Fruit fly (Drosophila melanogaster) whole organism, embryonic: ENCODE data around the gene Dyrk3.

Experiments used
- Abd-B ChIP-seq: fragments of 200-800 bp; sonication (Bioruptor generic); optimal IDR thresholded peaks from 2 replicates; lab custom pipeline; 2018; ENCODE audit warnings: missing biosample characterization, mild to moderate bottlenecking, missing genetic modification characterization, moderate library complexity
- CG10209 ChIP-seq: fragments of 200-800 bp; sonication (Bioruptor generic); optimal IDR thresholded peaks from 3 replicates; lab custom pipeline; 2017; ENCODE audit warnings: missing biosample characterization, mild to moderate bottlenecking, missing genetic modification characterization, missing genetic modification reagents
- CG10321 ChIP-seq: fragments of 200-800 bp; sonication (Bioruptor generic); IDR thresholded peaks from 2 replicates; pipeline ENCODE4 v1.3.6; 2022; ENCODE audit warnings: missing biosample characterization, missing genetic modification characterization
- CG11695 ChIP-seq: fragments of 200-800 bp; sonication (Bioruptor generic); IDR thresholded peaks from 3 replicates; pipeline ENCODE4 v1.3.6; 2022; ENCODE audit warnings: missing biosample characterization, missing genetic modification characterization
- CG12155 ChIP-seq: fragments of 200-800 bp; sonication (Bioruptor generic); optimal IDR thresholded peaks from 3 replicates; lab custom pipeline; 2016; ENCODE audit warnings: missing biosample characterization, missing genetic modification characterization
- CG12769 ChIP-seq: fragments of 200-800 bp; sonication (Bioruptor generic); optimal IDR thresholded peaks from 2 replicates; lab custom pipeline; 2019; ENCODE audit warnings: missing biosample characterization, mild to moderate bottlenecking, missing genetic modification characterization, moderate library complexity
- CG13287 ChIP-seq: fragments of 200-800 bp; sonication (Bioruptor generic); IDR thresholded peaks from 2 replicates; pipeline ENCODE4 v1.3.6; 2022; ENCODE audit warnings: missing biosample characterization, missing genetic modification characterization; ENCODE audit not compliant: partially characterized antibody
- CG14965 ChIP-seq: fragments of 200-800 bp; sonication (Bioruptor generic); optimal IDR thresholded peaks from 2 replicates; lab custom pipeline; 2016; ENCODE audit warnings: missing biosample characterization, missing genetic modification characterization, borderline replicate concordance
- CG1602 ChIP-seq: fragments of 200-800 bp; sonication (Bioruptor generic); optimal IDR thresholded peaks from 3 replicates; lab custom pipeline; 2016; ENCODE audit warnings: missing biosample characterization, missing genetic modification characterization
- CG17361 ChIP-seq: fragments of 200-800 bp; sonication (Bioruptor generic); IDR thresholded peaks from 3 replicates; pipeline ENCODE4 v1.3.6; 2022; ENCODE audit warnings: missing biosample characterization, missing genetic modification characterization
- CG3065 ChIP-seq: fragments of 200-800 bp; sonication (Bioruptor generic); optimal IDR thresholded peaks from 2 replicates; lab custom pipeline; 2016; ENCODE audit warnings: missing biosample characterization, missing genetic modification characterization
- CG3847 ChIP-seq: fragments of 200-800 bp; sonication (Bioruptor generic); IDR thresholded peaks from 2 replicates; pipeline ENCODE4 v1.3.6; 2022; ENCODE audit warnings: missing biosample characterization, missing genetic modification characterization
- CG4360 ChIP-seq: fragments of 200-800 bp; sonication (Bioruptor generic); IDR thresholded peaks from 2 replicates; pipeline ENCODE4 v1.3.6; 2022; ENCODE audit warnings: missing biosample characterization, missing genetic modification characterization
- CG4617 ChIP-seq: fragments of 200-800 bp; sonication (Bioruptor generic); optimal IDR thresholded peaks from 3 replicates; lab custom pipeline; 2016; ENCODE audit warnings: missing biosample characterization, missing genetic modification characterization, borderline replicate concordance
- CG6813 ChIP-seq: fragments of 200-800 bp; sonication (Bioruptor generic); optimal IDR thresholded peaks from 2 replicates; lab custom pipeline; 2017; ENCODE audit warnings: missing biosample characterization, missing genetic modification characterization, mild to moderate bottlenecking, moderate library complexity, missing genetic modification reagents
- CG7745 ChIP-seq: fragments of 200-800 bp; sonication (Bioruptor generic); optimal IDR thresholded peaks from 2 replicates; lab custom pipeline; 2018; ENCODE audit warnings: missing biosample characterization, mild to moderate bottlenecking, missing genetic modification characterization, moderate library complexity
- CG8359 ChIP-seq: fragments of 200-800 bp; sonication (Bioruptor generic); optimal IDR thresholded peaks from 2 replicates; lab custom pipeline; 2017; ENCODE audit warnings: missing biosample characterization, mild to moderate bottlenecking, missing genetic modification characterization, borderline replicate concordance
- Camta ChIP-seq: fragments of 200-800 bp; sonication (Bioruptor generic); optimal IDR thresholded peaks from 2 replicates; lab custom pipeline; 2016; ENCODE audit warnings: missing biosample characterization, missing genetic modification characterization
- Eip74EF ChIP-seq, 2 experiments: fragments of 200-800 bp in 1 of 2; fragments of >200 bp in 1 of 2; sonication (Bioruptor generic) in 1 of 2; optimal IDR thresholded peaks; 2 replicates each; lab custom pipeline; 2017 to 2019; ENCODE audit warnings: missing biosample characterization in 2 of 2, missing genetic modification characterization in 2 of 2, mild to moderate bottlenecking in 1 of 2, moderate library complexity in 1 of 2
- Fer1 ChIP-seq: fragments of 200-800 bp; sonication (Bioruptor generic); optimal IDR thresholded peaks from 2 replicates; lab custom pipeline; 2017; ENCODE audit warnings: missing biosample characterization, mild to moderate bottlenecking, missing genetic modification characterization
- Fer2 ChIP-seq: fragments of 200-800 bp; sonication (Bioruptor generic); optimal IDR thresholded peaks from 2 replicates; lab custom pipeline; 2018; ENCODE audit warnings: missing biosample characterization, mild to moderate bottlenecking, missing genetic modification characterization, moderate library complexity
- Fer3 ChIP-seq: fragments of 200-800 bp; sonication (Bioruptor generic); optimal IDR thresholded peaks from 2 replicates; lab custom pipeline; 2018; ENCODE audit warnings: missing biosample characterization, mild to moderate bottlenecking, missing genetic modification characterization, moderate library complexity
- H15 ChIP-seq: fragments of 200-800 bp; sonication (Bioruptor generic); IDR thresholded peaks from 3 replicates; pipeline ENCODE4 v1.3.6; 2022; ENCODE audit warnings: missing biosample characterization, missing genetic modification characterization
- HLH3B ChIP-seq: fragments of 200-800 bp; sonication (Bioruptor generic); IDR thresholded peaks from 2 replicates; pipeline ENCODE4 v1.3.6; 2022; ENCODE audit warnings: missing biosample characterization, missing genetic modification characterization
- Hr39 ChIP-seq: fragments of >200 bp; optimal IDR thresholded peaks from 2 replicates; lab custom pipeline; 2017
- Lim3 ChIP-seq: fragments of 200-800 bp; sonication (Bioruptor generic); IDR thresholded peaks from 2 replicates; pipeline ENCODE4 v1.3.6; 2022; ENCODE audit warnings: missing biosample characterization, missing genetic modification characterization
- Mad ChIP-seq: fragments of 200-800 bp; sonication (Bioruptor generic); optimal IDR thresholded peaks from 2 replicates; lab custom pipeline; 2016; ENCODE audit warnings: missing biosample characterization, missing genetic modification characterization
- Max ChIP-seq: fragments of 200-800 bp; sonication (Bioruptor generic); optimal IDR thresholded peaks from 2 replicates; lab custom pipeline; 2016; ENCODE audit warnings: missing biosample characterization, mild to moderate bottlenecking, missing genetic modification characterization
- Nf-YA ChIP-seq: fragments of 200-800 bp; sonication (Bioruptor generic); IDR thresholded peaks from 2 replicates; pipeline ENCODE4 v1.3.6; 2022; ENCODE audit warnings: missing biosample characterization, missing genetic modification characterization
- Sry-β ChIP-seq: fragments of 200-800 bp; sonication (Bioruptor generic); optimal IDR thresholded peaks from 2 replicates; lab custom pipeline; 2018; ENCODE audit warnings: missing biosample characterization, mild to moderate bottlenecking, missing genetic modification characterization, moderate library complexity
- TFAM ChIP-seq: fragments of 200-800 bp; sonication (Bioruptor generic); optimal IDR thresholded peaks from 2 replicates; lab custom pipeline; 2017; ENCODE audit warnings: missing biosample characterization, missing genetic modification characterization, inconsistent platforms
- Taf1 ChIP-seq: fragments of 200-800 bp; sonication (Bioruptor generic); IDR thresholded peaks from 2 replicates; pipeline ENCODE4 v1.3.6; 2022; ENCODE audit warnings: missing biosample characterization, missing genetic modification characterization
- ab ChIP-seq: fragments of 200-800 bp; sonication (Bioruptor generic); optimal IDR thresholded peaks from 2 replicates; lab custom pipeline; 2016; ENCODE audit warnings: missing biosample characterization, missing genetic modification characterization
- ac ChIP-seq: fragments of 200-800 bp; sonication (Bioruptor generic); optimal IDR thresholded peaks from 3 replicates; lab custom pipeline; 2017; ENCODE audit warnings: missing biosample characterization, mild to moderate bottlenecking, missing genetic modification characterization
- ap ChIP-seq: fragments of 200-800 bp; sonication (Bioruptor generic); IDR thresholded peaks from 2 replicates; pipeline ENCODE4 v1.3.6; 2022; ENCODE audit warnings: missing biosample characterization, missing genetic modification characterization
- ci ChIP-seq: fragments of 200-800 bp; sonication (Bioruptor generic); IDR thresholded peaks from 3 replicates; pipeline ENCODE4 v1.3.6; 2022; ENCODE audit warnings: missing biosample characterization, missing genetic modification characterization
- crc ChIP-seq: fragments of 200-800 bp; sonication (Bioruptor generic); optimal IDR thresholded peaks from 2 replicates; lab custom pipeline; 2016; ENCODE audit warnings: missing biosample characterization, missing genetic modification characterization
- dati ChIP-seq: fragments of 200-800 bp; sonication (Bioruptor generic); IDR thresholded peaks from 2 replicates; pipeline ENCODE4 v1.3.6; 2022; ENCODE audit warnings: missing biosample characterization, missing genetic modification characterization
- emc ChIP-seq: fragments of 200-800 bp; sonication (Bioruptor generic); optimal IDR thresholded peaks from 2 replicates; lab custom pipeline; 2016; ENCODE audit warnings: missing biosample characterization, missing genetic modification characterization
- fd102C ChIP-seq: fragments of 200-800 bp; sonication (Bioruptor generic); optimal IDR thresholded peaks from 2 replicates; lab custom pipeline; 2018; ENCODE audit warnings: missing biosample characterization, mild to moderate bottlenecking, missing genetic modification characterization, moderate library complexity
- gce ChIP-seq: fragments of 200-800 bp; sonication (Bioruptor generic); IDR thresholded peaks from 3 replicates; pipeline ENCODE4 v1.3.6; 2022; ENCODE audit warnings: missing biosample characterization, missing genetic modification characterization
- gro ChIP-seq: fragments of 200-800 bp; sonication (Bioruptor generic); optimal IDR thresholded peaks from 2 replicates; lab custom pipeline; 2016; ENCODE audit warnings: missing biosample characterization, missing genetic modification characterization
- hb ChIP-seq: fragments of 200-800 bp; sonication (Bioruptor generic); IDR thresholded peaks from 3 replicates; pipeline ENCODE4 v1.3.6; 2022; ENCODE audit warnings: missing biosample characterization, missing genetic modification characterization; ENCODE audit not compliant: partially characterized antibody
- hbn ChIP-seq: fragments of 200-800 bp; sonication (Bioruptor generic); IDR thresholded peaks from 2 replicates; pipeline ENCODE4 v1.3.6; 2022; ENCODE audit warnings: missing biosample characterization, missing genetic modification characterization; ENCODE audit not compliant: partially characterized antibody
- knrl ChIP-seq: fragments of 200-800 bp; sonication (Bioruptor generic); IDR thresholded peaks from 3 replicates; pipeline ENCODE4 v1.3.6; 2022; ENCODE audit warnings: missing biosample characterization, missing genetic modification characterization; ENCODE audit not compliant: partially characterized antibody
- lmd ChIP-seq: fragments of 200-800 bp; sonication (Bioruptor generic); IDR thresholded peaks from 2 replicates; pipeline ENCODE4 v1.3.6; 2022; ENCODE audit warnings: missing biosample characterization, missing genetic modification characterization
- onecut ChIP-seq: fragments of 200-800 bp; sonication (Bioruptor generic); IDR thresholded peaks from 2 replicates; pipeline ENCODE4 v1.3.6; 2022; ENCODE audit warnings: missing biosample characterization, missing genetic modification characterization
- p53 ChIP-seq: fragments of 200-800 bp; sonication (Bioruptor generic); optimal IDR thresholded peaks from 2 replicates; lab custom pipeline; 2016; ENCODE audit warnings: missing biosample characterization, missing genetic modification characterization
- sima ChIP-seq: fragments of 200-800 bp; sonication (Bioruptor generic); optimal IDR thresholded peaks from 2 replicates; lab custom pipeline; 2016; ENCODE audit warnings: missing biosample characterization, missing genetic modification characterization
- slp2 ChIP-seq: fragments of 200-800 bp; sonication (Bioruptor generic); optimal IDR thresholded peaks from 2 replicates; lab custom pipeline; 2016; ENCODE audit warnings: missing biosample characterization, missing genetic modification characterization
- trem ChIP-seq: fragments of 200-800 bp; optimal IDR thresholded peaks from 3 replicates; lab custom pipeline; 2019; ENCODE audit warnings: missing biosample characterization, mild to moderate bottlenecking, missing genetic modification characterization, moderate library complexity
- wdn ChIP-seq: fragments of 200-800 bp; sonication (Bioruptor generic); IDR thresholded peaks from 2 replicates; pipeline ENCODE4 v1.3.6; 2022; ENCODE audit warnings: missing biosample characterization, missing genetic modification characterization

Dyrk3 gene

DNA sequence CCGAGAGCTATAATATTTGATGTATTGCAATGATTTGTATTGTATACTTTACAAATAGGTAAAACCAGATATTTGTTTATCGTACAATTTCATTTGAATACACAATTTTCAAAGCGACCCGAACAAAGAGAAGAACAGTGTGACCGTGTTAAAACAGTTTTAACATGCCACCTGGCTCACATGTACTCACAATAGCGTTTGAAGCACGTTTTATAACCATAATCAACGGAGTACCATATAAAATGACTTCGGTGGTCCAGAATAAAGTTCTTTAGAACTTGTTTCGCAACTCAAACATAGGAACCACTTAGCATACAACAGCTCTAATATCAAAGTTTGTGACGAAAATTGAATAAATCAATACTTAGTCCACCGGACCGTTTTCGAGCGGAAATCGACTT lies at the start of gene Dyrk3, which contains the start of gene Cadps (continued):
- TF ChIP-seq Fer3: no peak
- no peak for TF ChIP-seq fd102C (GFP tag; lab: Kevin White, UChicago)
- no peak for TF ChIP-seq knrl (GFP tag; lab: Robert Waterston, UW)
- TF ChIP-seq CG3847 (GFP tag; lab: Robert Waterston, UW): no peak
- TF ChIP-seq Abd-B (GFP tag; lab: Kevin White, UChicago): no peak
- peak; percentile 19 for TF ChIP-seq trem
- no peak for TF ChIP-seq ac
- no peak for TF ChIP-seq TFAM (GFP tag; lab: Kevin White, UChicago)
- no peak for TF ChIP-seq Fer1
- TF ChIP-seq CG1602 (GFP tag; lab: Kevin White, UChicago): no peak
- no peak for TF ChIP-seq gro (GFP tag; lab: Kevin White, UChicago)
- no peak for TF ChIP-seq CG7745 (tag; lab: Kevin White, UChicago)
- no peak for TF ChIP-seq Taf1
- no peak for TF ChIP-seq ci (GFP tag; lab: Robert Waterston, UW)
- TF ChIP-seq Hr39 (lab: Kevin White, UChicago): no peak
- TF ChIP-seq Sry-β (GFP tag; lab: Kevin White, UChicago): no peak
- peak; percentile 22; the same call in 1 of the 2 replicates for TF ChIP-seq onecut (GFP tag; lab: Robert Waterston, UW)
- no peak for TF ChIP-seq HLH3B (GFP tag; lab: Robert Waterston, UW)
- no peak for TF ChIP-seq CG8359 (GFP tag; lab: Kevin White, UChicago)
- TF ChIP-seq crc (GFP tag; lab: Kevin White, UChicago): no peak
- no peak for TF ChIP-seq CG11695 (GFP tag; lab: Robert Waterston, UW)
- no peak for TF ChIP-seq CG12769 (tag; lab: Kevin White, UChicago)
- no peak for TF ChIP-seq slp2
- TF ChIP-seq gce (GFP tag; lab: Robert Waterston, UW): no peak
- no peak for TF ChIP-seq H15 (GFP tag; lab: Robert Waterston, UW)
- TF ChIP-seq CG13287 (GFP tag; lab: Robert Waterston, UW): no peak
- no peak for TF ChIP-seq ab (GFP tag; lab: Kevin White, UChicago)
- no peak for TF ChIP-seq emc
- no peak for TF ChIP-seq CG3065 (GFP tag; lab: Kevin White, UChicago)
- no peak for TF ChIP-seq CG12155
- no peak for TF ChIP-seq dati (GFP tag; lab: Robert Waterston, UW)
- TF ChIP-seq lmd (GFP tag; lab: Robert Waterston, UW): no peak
- TF ChIP-seq CG17361 (GFP tag; lab: Robert Waterston, UW): peak; percentile 64; the same call in 2 of the 3 replicates
- no peak for TF ChIP-seq Lim3 (GFP tag; lab: Robert Waterston, UW)
- no peak for TF ChIP-seq CG10321 (GFP tag; lab: Robert Waterston, UW)
- TF ChIP-seq Camta (GFP tag; lab: Kevin White, UChicago): no peak
- no peak for TF ChIP-seq hb (GFP tag; lab: Robert Waterston, UW)
- no peak for TF ChIP-seq Fer2
- TF ChIP-seq Eip74EF (GFP tag; optimal IDR thresholded peaks at IDR 0.05; lab: Kevin White, UChicago): no peak
- no peak for TF ChIP-seq wdn (GFP tag; lab: Robert Waterston, UW)
- no peak for TF ChIP-seq Max (GFP tag; lab: Kevin White, UChicago)
- TF ChIP-seq sima (GFP tag; lab: Kevin White, UChicago): no peak
- no peak for TF ChIP-seq Nf-YA (GFP tag; lab: Robert Waterston, UW)
- no peak for TF ChIP-seq CG10209
- TF ChIP-seq CG4360 (GFP tag; lab: Robert Waterston, UW): no peak
- TF ChIP-seq hbn (GFP tag; lab: Robert Waterston, UW): no peak
- peak; percentile 78 for TF ChIP-seq CG4617 (GFP tag; lab: Kevin White, UChicago)
- peak; percentile 33 for TF ChIP-seq Mad (GFP tag; lab: Kevin White, UChicago)
- no peak for TF ChIP-seq CG14965
- TF ChIP-seq p53: no peak
- TF ChIP-seq CG6813 (GFP tag; lab: Kevin White, UChicago): no peak
- TF ChIP-seq ap: no peak
